Worm (Caenorhabditis elegans) whole organism, young adult: ENCODE results near the gene mtch-1.

ENCODE experiments used
- D2030.7 ChIP-seq: fragments of 200-800 bp; sonication (Bioruptor generic); IDR thresholded peaks from 2 replicates; pipeline ENCODE4 v1.3.6; 2022; ENCODE audit warnings: missing genetic modification reagents, missing genetic modification characterization, missing compliant biosample characterization
- dpl-1 ChIP-seq: fragments of 150-350 bp; optimal IDR thresholded peaks from 2 replicates; lab custom pipeline; 2014; ENCODE audit warnings: missing biosample characterization, missing genetic modification reagents, missing genetic modification characterization
- egrh-3 ChIP-seq: fragments of 200-800 bp; sonication (Bioruptor generic); IDR thresholded peaks from 2 replicates; pipeline ENCODE4 v1.3.6; 2022; ENCODE audit warnings: missing genetic modification reagents, missing genetic modification characterization, missing compliant biosample characterization
- ets-4 ChIP-seq: fragments of 200-800 bp; sonication (Bioruptor generic); optimal IDR thresholded peaks from 2 replicates; lab custom pipeline; 2018; ENCODE audit warnings: mild to moderate bottlenecking, missing genetic modification characterization, missing compliant biosample characterization
- lin-54 ChIP-seq: fragments of 200-800 bp; sonication (Bioruptor generic); optimal IDR thresholded peaks from 2 replicates; lab custom pipeline; 2018; ENCODE audit warnings: mild to moderate bottlenecking, missing genetic modification characterization, missing compliant biosample characterization
- mcd-1 ChIP-seq: fragments of 200-800 bp; sonication (Bioruptor generic); IDR thresholded peaks from 2 replicates; pipeline ENCODE4 v1.3.6; 2022; ENCODE audit warnings: missing genetic modification reagents, missing genetic modification characterization, missing compliant biosample characterization
- mel-28 ChIP-seq: sonication (generic microtip); optimal IDR thresholded peaks from 2 replicates; lab custom pipeline; 2016; ENCODE audit warnings: borderline replicate concordance, mild to moderate bottlenecking, missing genetic modification characterization, missing compliant biosample characterization
- nfya-2 ChIP-seq: fragments of 200-800 bp; sonication (Bioruptor generic); IDR thresholded peaks from 2 replicates; pipeline ENCODE4 v1.3.6; 2022; ENCODE audit warnings: missing genetic modification reagents, missing genetic modification characterization, missing compliant biosample characterization
- snpc-4 ChIP-seq, 5 experiments: fragments of 150-350 bp in 1 of 5; sonication (generic microtip) in 4 of 5; optimal IDR thresholded peaks; 2 replicates each; lab custom pipeline; 2014 to 2018; ENCODE audit warnings: missing genetic modification characterization in 5 of 5, missing biosample characterization in 3 of 5, antibody characterized with exemption in 2 of 5, mild to moderate bottlenecking in 2 of 5, missing compliant biosample characterization in 2 of 5, missing genotype in 2 of 5, moderate library complexity in 2 of 5, missing genetic modification reagents in 1 of 5
- sptf-2 ChIP-seq: fragments of 200-800 bp; sonication (Bioruptor generic); optimal IDR thresholded peaks from 2 replicates; lab custom pipeline; 2018; ENCODE audit warnings: mild to moderate bottlenecking, missing genetic modification characterization, missing compliant biosample characterization
- unc-130 ChIP-seq: sonication (generic microtip); optimal IDR thresholded peaks from 2 replicates; lab custom pipeline; 2016; ENCODE audit warnings: missing genetic modification reagents, missing genetic modification characterization, missing compliant biosample characterization

- TF ChIP-seq dpl-1 (GFP tag; lab: Kevin White, UChicago): no peak
- TF ChIP-seq mel-28 (tag; lab: Kevin White, UChicago): no peak
- TF ChIP-seq sptf-2 (GFP tag; lab: Kevin White, UChicago): no peak
- TF ChIP-seq egrh-3 (GFP tag; lab: Robert Waterston, UW): no peak
- TF ChIP-seq D2030.7: no peak
- TF ChIP-seq snpc-4 (GFP tag; optimal IDR thresholded peaks at IDR 0.05; lab: Kevin White, UChicago): no peak
- TF ChIP-seq snpc-4 (tag; optimal IDR thresholded peaks at IDR 0.05; lab: Kevin White, UChicago): no peak
- TF ChIP-seq mcd-1 (GFP tag; lab: Robert Waterston, UW): no peak
- TF ChIP-seq lin-54 (GFP tag; lab: Kevin White, UChicago): no peak
- TF ChIP-seq unc-130 (GFP tag; lab: Kevin White, UChicago): no peak
- no peak for TF ChIP-seq nfya-2 (GFP tag; lab: Robert Waterston, UW)
- no peak for TF ChIP-seq ets-4 (GFP tag; lab: Kevin White, UChicago)
Measured at ce11 chrII:7419563-7419962, 45.6 kb upstream of the mtch-1 start.
